Worm (Caenorhabditis elegans) whole organism, L1 larva: ENCODE results near the gene Y44F5A.1.

ENCODE experiments used
- C34B4.2 ChIP-seq: sonication (generic microtip); optimal IDR thresholded peaks from 2 replicates; lab custom pipeline; 2017; ENCODE audit warnings: mild to moderate bottlenecking, missing genetic modification characterization, missing compliant biosample characterization
- F16B12.6 ChIP-seq: fragments of 150-350 bp; optimal IDR thresholded peaks from 2 replicates; lab custom pipeline; 2014; ENCODE audit warnings: missing biosample characterization, missing genetic modification characterization
- Y116A8C.19 ChIP-seq: sonication (generic microtip); optimal IDR thresholded peaks from 2 replicates; lab custom pipeline; 2016; ENCODE audit warnings: missing compliant biosample characterization, missing genetic modification characterization, borderline replicate concordance
- aha-1 ChIP-seq: fragments of 150-350 bp; optimal IDR thresholded peaks from 2 replicates; lab custom pipeline; 2014; ENCODE audit warnings: missing biosample characterization, missing genetic modification characterization
- alr-1 ChIP-seq: fragments of 200-800 bp; sonication (Bioruptor generic); optimal IDR thresholded peaks from 2 replicates; lab custom pipeline; 2018; ENCODE audit warnings: borderline replicate concordance, mild to moderate bottlenecking, missing genetic modification characterization, missing compliant biosample characterization
- ceh-63 ChIP-seq: fragments of 200-800 bp; sonication (Bioruptor generic); optimal IDR thresholded peaks from 2 replicates; lab custom pipeline; 2018; ENCODE audit warnings: mild to moderate bottlenecking, missing genetic modification characterization, missing compliant biosample characterization
- ceh-8 ChIP-seq: fragments of 200-800 bp; sonication (Bioruptor generic); optimal IDR thresholded peaks from 2 replicates; lab custom pipeline; 2018; ENCODE audit warnings: mild to moderate bottlenecking, missing genetic modification characterization, moderate library complexity, missing compliant biosample characterization
- ceh-82 ChIP-seq, 3 experiments: fragments of 150-350 bp in 1 of 3; sonication (generic microtip) in 2 of 3; optimal IDR thresholded peaks; 2 replicates each; lab custom pipeline; 2014 to 2017; ENCODE audit warnings: missing biosample characterization in 3 of 3, missing genetic modification characterization in 3 of 3
- ceh-88 ChIP-seq: fragments of 200-800 bp; sonication (Bioruptor generic); IDR thresholded peaks from 2 replicates; pipeline ENCODE4 v1.3.6; 2022; ENCODE audit warnings: missing genetic modification characterization, missing compliant biosample characterization
- dpl-1 ChIP-seq, 3 experiments: fragments of 150-350 bp in 2 of 3; sonication (generic microtip) in 1 of 3; optimal IDR thresholded peaks; 2 replicates each; lab custom pipeline; 2014 to 2017; ENCODE audit warnings: missing biosample characterization in 3 of 3, missing genetic modification characterization in 3 of 3, missing genetic modification reagents in 3 of 3
- dsc-1 ChIP-seq: sonication (generic microtip); optimal IDR thresholded peaks from 2 replicates; lab custom pipeline; 2016; ENCODE audit warnings: mild to moderate bottlenecking, missing genetic modification characterization, missing compliant biosample characterization
- efl-1 ChIP-seq, 4 experiments: fragments of 150-350 bp; optimal IDR thresholded peaks in 3 of 4; peaks in 1 of 4; 1 replicate in 1 of 4; 2 replicates in 3 of 4; lab custom pipeline; 2014; ENCODE audit warnings: missing biosample characterization in 2 of 4, missing genetic modification characterization in 2 of 4, missing genetic modification reagents in 2 of 4
- efl-3 ChIP-seq: fragments of 200-800 bp; sonication (Bioruptor generic); optimal IDR thresholded peaks from 2 replicates; lab custom pipeline; 2018; ENCODE audit warnings: mild to moderate bottlenecking, missing genetic modification characterization, missing compliant biosample characterization
- egl-27 ChIP-seq, 2 experiments: fragments of 150-350 bp in 1 of 2; sonication (generic microtip); optimal IDR thresholded peaks; 3 replicates each; lab custom pipeline; 2017 to 2018; ENCODE audit warnings: missing biosample characterization in 2 of 2, missing genetic modification characterization in 2 of 2, missing genetic modification reagents in 2 of 2
- fos-1 ChIP-seq: fragments of 150-350 bp; optimal IDR thresholded peaks from 2 replicates; lab custom pipeline; 2014; ENCODE audit warnings: missing biosample characterization, missing genetic modification characterization
- hlh-17 ChIP-seq: fragments of 200-800 bp; sonication (Bioruptor generic); optimal IDR thresholded peaks from 2 replicates; lab custom pipeline; 2018; ENCODE audit warnings: missing genetic modification characterization, mild to moderate bottlenecking, missing compliant biosample characterization, moderate library complexity, borderline replicate concordance
- isw-1 ChIP-seq: fragments of 200-800 bp; sonication (Bioruptor generic); IDR thresholded peaks from 2 replicates; pipeline ENCODE4 v1.3.6; 2022; ENCODE audit warnings: missing genetic modification characterization, missing compliant biosample characterization
- lin-14 ChIP-seq: fragments of 200-800 bp; sonication (Bioruptor generic); optimal IDR thresholded peaks from 2 replicates; lab custom pipeline; 2018; ENCODE audit warnings: mild to moderate bottlenecking, missing genetic modification characterization, moderate library complexity, missing compliant biosample characterization
- lir-3 ChIP-seq: sonication (generic microtip); optimal IDR thresholded peaks from 2 replicates; lab custom pipeline; 2016; ENCODE audit warnings: mild to moderate bottlenecking, missing genetic modification characterization, moderate library complexity, missing compliant biosample characterization; ENCODE audit not compliant: poor library complexity
- lsy-2 ChIP-seq, 2 experiments: fragments of 150-350 bp; optimal IDR thresholded peaks; 2 replicates each; lab custom pipeline; 2014; ENCODE audit warnings: missing biosample characterization in 2 of 2, missing genetic modification characterization in 2 of 2
- mab-9 ChIP-seq: fragments of 200-800 bp; sonication (Bioruptor generic); IDR thresholded peaks from 2 replicates; pipeline ENCODE4 v1.3.6; 2022; ENCODE audit warnings: missing genetic modification reagents, missing genetic modification characterization, missing compliant biosample characterization
- mdl-1 ChIP-seq, 2 experiments: fragments of 150-350 bp; optimal IDR thresholded peaks; 2 replicates each; lab custom pipeline; 2014 to 2017; ENCODE audit warnings: missing biosample characterization in 2 of 2, missing genetic modification characterization in 2 of 2, inconsistent platforms in 1 of 2
- mef-2 ChIP-seq: fragments of 150-350 bp; optimal IDR thresholded peaks from 2 replicates; lab custom pipeline; 2014; ENCODE audit warnings: missing biosample characterization, missing genetic modification characterization
- mep-1 ChIP-seq: fragments of 150-350 bp; optimal IDR thresholded peaks from 2 replicates; lab custom pipeline; 2014; ENCODE audit warnings: missing biosample characterization, missing genetic modification characterization
- nhr-11 ChIP-seq: fragments of 150-350 bp; optimal IDR thresholded peaks from 2 replicates; lab custom pipeline; 2014; ENCODE audit warnings: missing biosample characterization, missing genetic modification characterization
- nhr-12 ChIP-seq: sonication (generic microtip); optimal IDR thresholded peaks from 2 replicates; lab custom pipeline; 2017; ENCODE audit warnings: missing biosample characterization, missing genetic modification characterization
- nhr-19 ChIP-seq: fragments of 200-800 bp; sonication (Bioruptor generic); conservative IDR thresholded peaks from 2 replicates; pipeline ENCODE4 v1.3.6; 2022; ENCODE audit warnings: missing genetic modification characterization, missing compliant biosample characterization
- nhr-20 ChIP-seq: sonication (generic microtip); optimal IDR thresholded peaks from 2 replicates; lab custom pipeline; 2016; ENCODE audit warnings: mild to moderate bottlenecking, missing genetic modification characterization, missing compliant biosample characterization
- nhr-71 ChIP-seq: sonication (generic microtip); optimal IDR thresholded peaks from 2 replicates; lab custom pipeline; 2016; ENCODE audit warnings: mild to moderate bottlenecking, missing genetic modification characterization, moderate library complexity, missing compliant biosample characterization
- nhr-76 ChIP-seq: sonication (generic microtip); optimal IDR thresholded peaks from 2 replicates; lab custom pipeline; 2017; ENCODE audit warnings: missing biosample characterization, missing genetic modification characterization
- nhr-77 ChIP-seq: fragments of 150-350 bp; optimal IDR thresholded peaks from 2 replicates; lab custom pipeline; 2014; ENCODE audit warnings: missing biosample characterization, missing genetic modification characterization
- nhr-84 ChIP-seq: sonication (generic microtip); optimal IDR thresholded peaks from 2 replicates; lab custom pipeline; 2017; ENCODE audit warnings: missing biosample characterization, missing genetic modification characterization
- nhr-85 ChIP-seq: sonication (generic microtip); peaks from one replicate; lab custom pipeline; 2016; ENCODE audit warnings: missing genetic modification characterization, inconsistent platforms, missing compliant biosample characterization
- nhr-90 ChIP-seq: sonication (generic microtip); optimal IDR thresholded peaks from 2 replicates; lab custom pipeline; 2016; ENCODE audit warnings: mild to moderate bottlenecking, missing genetic modification characterization, missing compliant biosample characterization; ENCODE audit not compliant: poor library complexity
- pag-3 ChIP-seq: sonication (generic microtip); optimal IDR thresholded peaks from 2 replicates; lab custom pipeline; 2017; ENCODE audit warnings: missing genetic modification characterization, mild to moderate bottlenecking, missing compliant biosample characterization, antibody characterized with exemption, borderline replicate concordance; ENCODE audit not compliant: insufficient read depth
- rnt-1 ChIP-seq: sonication (generic microtip); optimal IDR thresholded peaks from 2 replicates; lab custom pipeline; 2016; ENCODE audit warnings: mild to moderate bottlenecking, missing genetic modification characterization, moderate library complexity, missing compliant biosample characterization
- snpc-4 ChIP-seq: fragments of 150-350 bp; optimal IDR thresholded peaks from 2 replicates; lab custom pipeline; 2014; ENCODE audit warnings: missing biosample characterization, missing genetic modification characterization
- snu-23 ChIP-seq: sonication (generic microtip); optimal IDR thresholded peaks from 2 replicates; lab custom pipeline; 2016; ENCODE audit warnings: missing genetic modification characterization, missing compliant biosample characterization
- sox-4 ChIP-seq: sonication (generic microtip); optimal IDR thresholded peaks from 2 replicates; lab custom pipeline; 2016; ENCODE audit warnings: missing genetic modification characterization, missing compliant biosample characterization
- sptf-1 ChIP-seq: fragments of 150-350 bp; optimal IDR thresholded peaks from 2 replicates; lab custom pipeline; 2014; ENCODE audit warnings: missing biosample characterization, missing genetic modification characterization
- swsn-7 ChIP-seq: sonication (generic microtip); optimal IDR thresholded peaks from 2 replicates; lab custom pipeline; 2016; ENCODE audit warnings: missing genetic modification characterization, missing compliant biosample characterization
- tlp-1 ChIP-seq: fragments of 150-350 bp; optimal IDR thresholded peaks from 2 replicates; lab custom pipeline; 2014; ENCODE audit warnings: missing biosample characterization, missing genetic modification characterization
- unc-130 ChIP-seq: fragments of 150-350 bp; optimal IDR thresholded peaks from 2 replicates; lab custom pipeline; 2017; ENCODE audit warnings: missing biosample characterization, missing genetic modification characterization, inconsistent platforms
- unc-86 ChIP-seq: sonication (generic microtip); optimal IDR thresholded peaks from 2 replicates; lab custom pipeline; 2016; ENCODE audit warnings: missing genetic modification characterization, missing compliant biosample characterization
- unc-98 ChIP-seq: fragments of 200-800 bp; sonication (Bioruptor generic); IDR thresholded peaks from 2 replicates; pipeline ENCODE4 v1.3.6; 2022; ENCODE audit warnings: missing genetic modification characterization, missing compliant biosample characterization
- xbp-1 ChIP-seq: sonication (generic microtip); optimal IDR thresholded peaks from 2 replicates; lab custom pipeline; 2016; ENCODE audit warnings: missing genetic modification characterization, missing compliant biosample characterization
- zip-4 ChIP-seq: fragments of 200-800 bp; sonication (Bioruptor generic); optimal IDR thresholded peaks from 2 replicates; lab custom pipeline; 2018; ENCODE audit warnings: mild to moderate bottlenecking, missing genetic modification characterization, moderate library complexity, missing compliant biosample characterization

Y44F5A.1 gene

DNA sequence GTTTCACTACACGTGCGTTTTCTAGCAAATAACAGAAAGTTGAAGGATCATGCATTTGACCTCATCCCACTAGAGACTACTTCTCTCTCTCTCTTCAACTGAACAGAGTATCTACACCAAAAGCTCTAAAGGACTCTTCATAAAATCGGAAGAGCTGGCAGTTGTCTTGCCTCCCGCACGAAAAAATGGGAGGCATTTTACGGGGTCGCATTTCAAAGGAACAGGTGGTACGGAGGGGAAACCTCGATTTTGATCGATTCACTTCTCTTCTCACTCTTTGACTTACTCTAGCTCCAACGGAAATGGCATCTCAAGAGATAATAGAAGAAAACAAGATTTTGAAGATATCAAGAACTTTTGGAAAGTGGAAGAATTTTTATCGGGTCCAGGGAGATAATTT is 35.7 kb upstream of the Y44F5A.1 start:
- TF ChIP-seq alr-1 (tag; lab: Kevin White, UChicago), result no peak
- TF ChIP-seq mab-9 (GFP tag; lab: Robert Waterston, UW), result no peak
- TF ChIP-seq ceh-88, result no peak
- no peak for TF ChIP-seq nhr-90 (tag; lab: Kevin White, UChicago)
- no peak for TF ChIP-seq hlh-17 (GFP tag; lab: Kevin White, UChicago)
- TF ChIP-seq rnt-1 (tag; lab: Kevin White, UChicago), result peak; percentile 88
- TF ChIP-seq efl-1 (optimal IDR thresholded peaks at IDR 0.05; lab: Kevin White, UChicago), result peak in 1 of 2 experiments; percentile 26
- peak; percentile 2 to 71 for TF ChIP-seq efl-1 (GFP tag; optimal IDR thresholded peaks at IDR 0.05 in 1 of 2; lab: Kevin White, UChicago)
- TF ChIP-seq ceh-82 (tag; optimal IDR thresholded peaks at IDR 0.05; lab: Kevin White, UChicago), result no peak
- TF ChIP-seq dsc-1 (tag; lab: Kevin White, UChicago), result no peak
- TF ChIP-seq nhr-84 (tag; lab: Kevin White, UChicago), result no peak
- no peak for TF ChIP-seq swsn-7 (tag; lab: Kevin White, UChicago)
- TF ChIP-seq snpc-4 (tag; lab: Kevin White, UChicago), result no peak
- no peak for TF ChIP-seq nhr-76 (tag; lab: Kevin White, UChicago)
- peak in 1 of 2 experiments; percentile 47 for TF ChIP-seq lsy-2 (tag; optimal IDR thresholded peaks at IDR 0.05; lab: Kevin White, UChicago)
- no peak for TF ChIP-seq dpl-1 (GFP tag; optimal IDR thresholded peaks at IDR 0.05; lab: Kevin White, UChicago)
- no peak for TF ChIP-seq sptf-1 (tag; lab: Kevin White, UChicago)
- TF ChIP-seq ceh-8 (GFP tag; lab: Kevin White, UChicago), result no peak
- TF ChIP-seq zip-4 (GFP tag; lab: Kevin White, UChicago), result no peak
- TF ChIP-seq isw-1 (GFP tag; lab: Robert Waterston, UW), result no peak
- TF ChIP-seq egl-27 (tag; optimal IDR thresholded peaks at IDR 0.05; lab: Kevin White, UChicago), result no peak
- no peak for TF ChIP-seq unc-86 (tag; lab: Kevin White, UChicago)
- TF ChIP-seq nhr-19 (GFP tag; lab: Robert Waterston, UW), result peak; percentile 52
- peak; percentile 53 for TF ChIP-seq lir-3 (tag; lab: Kevin White, UChicago)
- TF ChIP-seq snu-23, result peak; percentile 47
- TF ChIP-seq unc-130, result peak; percentile 58
- TF ChIP-seq efl-3 (GFP tag; lab: Kevin White, UChicago), result no peak
- TF ChIP-seq nhr-12 (tag; lab: Kevin White, UChicago), result no peak
- TF ChIP-seq xbp-1 (tag; lab: Kevin White, UChicago), result no peak
- TF ChIP-seq nhr-11 (tag; lab: Kevin White, UChicago), result peak; percentile 27
- peak in 1 of 2 experiments; percentile 45 for TF ChIP-seq mdl-1 (tag; optimal IDR thresholded peaks at IDR 0.05; lab: Kevin White, UChicago)
- peak; percentile 85 for TF ChIP-seq pag-3
- peak; percentile 85 for TF ChIP-seq lin-14
- no peak for TF ChIP-seq C34B4.2 (tag; lab: Kevin White, UChicago)
- no peak for TF ChIP-seq tlp-1 (tag; lab: Kevin White, UChicago)
- TF ChIP-seq nhr-77 (tag; lab: Kevin White, UChicago), result no peak
- peak; percentile 80 for TF ChIP-seq nhr-71 (tag; lab: Kevin White, UChicago)
- TF ChIP-seq Y116A8C.19, result no peak
- peak; percentile 10 for TF ChIP-seq nhr-85 (tag; lab: Kevin White, UChicago)
- TF ChIP-seq F16B12.6, result no peak
- TF ChIP-seq fos-1, result no peak
- no peak for TF ChIP-seq mef-2 (tag; lab: Kevin White, UChicago)
- TF ChIP-seq mep-1 (tag; lab: Kevin White, UChicago), result peak; percentile 41
- no peak for TF ChIP-seq ceh-63 (GFP tag; lab: Kevin White, UChicago)
- no peak for TF ChIP-seq unc-98 (GFP tag; lab: Robert Waterston, UW)
- TF ChIP-seq sox-4 (tag; lab: Kevin White, UChicago), result no peak
- peak; percentile 55 for TF ChIP-seq nhr-20 (tag; lab: Kevin White, UChicago)
- no peak for TF ChIP-seq aha-1 (tag; lab: Kevin White, UChicago)
